Worm (Caenorhabditis elegans) whole organism, L2 larva: ENCODE data around the gene par-2.

Experiments used
- blmp-1 ChIP-seq: sonication (generic microtip); optimal IDR thresholded peaks from 2 replicates; lab custom pipeline; 2017; ENCODE audit warnings: missing genetic modification characterization, mild to moderate bottlenecking, missing compliant biosample characterization, antibody characterized with exemption, moderate library complexity; ENCODE audit not compliant: insufficient read depth
- egl-27 ChIP-seq: sonication (generic microtip); optimal IDR thresholded peaks from 3 replicates; lab custom pipeline; 2017; ENCODE audit warnings: missing biosample characterization, missing genetic modification reagents, missing genetic modification characterization
- fos-1 ChIP-seq: fragments of 150-350 bp; optimal IDR thresholded peaks from 2 replicates; lab custom pipeline; 2014; ENCODE audit warnings: missing biosample characterization, missing genetic modification characterization
- lin-13 ChIP-seq: fragments of 150-350 bp; optimal IDR thresholded peaks from 2 replicates; lab custom pipeline; 2014; ENCODE audit warnings: missing biosample characterization, missing genetic modification reagents, missing genetic modification characterization
- nhr-12 ChIP-seq: fragments of 150-350 bp; optimal IDR thresholded peaks from 2 replicates; lab custom pipeline; 2014; ENCODE audit warnings: missing biosample characterization, missing genetic modification characterization
- nhr-77 ChIP-seq: fragments of 150-350 bp; optimal IDR thresholded peaks from 2 replicates; lab custom pipeline; 2014; ENCODE audit warnings: missing biosample characterization, missing genetic modification characterization
- skn-1 ChIP-seq: sonication (generic microtip); optimal IDR thresholded peaks from 2 replicates; lab custom pipeline; 2017; ENCODE audit warnings: missing biosample characterization, missing genetic modification characterization

DNA sequence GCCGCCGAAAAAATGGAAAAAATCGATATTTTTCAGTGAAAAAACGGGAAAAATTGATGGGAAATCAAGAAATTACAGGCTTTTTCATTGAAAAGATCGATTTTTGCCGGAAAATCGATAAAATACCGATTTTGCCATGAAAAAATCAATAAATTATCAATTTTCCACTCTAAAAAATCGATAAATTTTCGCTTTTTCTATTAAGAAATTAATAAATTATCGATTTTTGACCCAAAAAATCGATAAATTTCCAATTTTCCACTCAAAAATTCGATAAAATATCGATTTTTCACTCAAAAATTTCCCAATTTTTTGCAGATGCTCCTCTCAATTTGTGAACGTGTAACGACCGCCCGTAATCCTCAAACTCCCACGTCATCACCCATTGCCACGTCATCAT, 13.2 kb downstream of the par-2 start:
- TF ChIP-seq nhr-77 (tag; lab: Kevin White, UChicago): no peak
- no peak for TF ChIP-seq blmp-1
- TF ChIP-seq skn-1 (tag; lab: Kevin White, UChicago): no peak
- TF ChIP-seq nhr-12 (tag; lab: Kevin White, UChicago): no peak
- no peak for TF ChIP-seq fos-1
- no peak for TF ChIP-seq lin-13
- no peak for TF ChIP-seq egl-27 (tag; lab: Kevin White, UChicago)
